Worm (Caenorhabditis elegans) whole organism, mixed stage, embryonic: Measurements from ENCODE around the gene C40H1.9.

ENCODE experiments used
- M03D4.4 ChIP-seq: sonication (generic microtip); optimal IDR thresholded peaks from 2 replicates; lab custom pipeline; 2017; ENCODE audit warnings: mild to moderate bottlenecking, missing genetic modification characterization, missing compliant biosample characterization
- blmp-1 ChIP-seq: fragments of 150-350 bp; optimal IDR thresholded peaks from 2 replicates; lab custom pipeline; 2014; ENCODE audit warnings: missing biosample characterization, missing genetic modification characterization
- ceh-39 ChIP-seq: fragments of 150-350 bp; optimal IDR thresholded peaks from 2 replicates; lab custom pipeline; 2014; ENCODE audit warnings: missing biosample characterization, missing genetic modification characterization
- ceh-43 ChIP-seq: fragments of 200-800 bp; sonication (Bioruptor generic); optimal IDR thresholded peaks from 2 replicates; lab custom pipeline; 2018; ENCODE audit warnings: mild to moderate bottlenecking, missing genetic modification characterization, moderate library complexity, missing compliant biosample characterization
- ceh-83 ChIP-seq: fragments of 200-800 bp; sonication (Bioruptor generic); optimal IDR thresholded peaks from 2 replicates; lab custom pipeline; 2018; ENCODE audit warnings: mild to moderate bottlenecking, missing genetic modification characterization, missing compliant biosample characterization
- ces-1 ChIP-seq: fragments of 150-350 bp; optimal IDR thresholded peaks from 2 replicates; lab custom pipeline; 2014; ENCODE audit warnings: missing biosample characterization, missing genetic modification reagents, missing genetic modification characterization
- cnd-1 ChIP-seq: fragments of 200-800 bp; sonication (Bioruptor generic); optimal IDR thresholded peaks from 2 replicates; lab custom pipeline; 2018; ENCODE audit warnings: mild to moderate bottlenecking, missing genetic modification characterization, missing compliant biosample characterization
- drap-1 ChIP-seq: fragments of 200-800 bp; sonication (Bioruptor generic); optimal IDR thresholded peaks from 3 replicates; lab custom pipeline; 2018; ENCODE audit warnings: mild to moderate bottlenecking, missing genetic modification characterization, missing compliant biosample characterization
- elt-1 ChIP-seq: sonication (generic microtip); optimal IDR thresholded peaks from 2 replicates; lab custom pipeline; 2017; ENCODE audit warnings: missing genetic modification characterization, mild to moderate bottlenecking, missing compliant biosample characterization, antibody characterized with exemption, moderate library complexity, borderline replicate concordance; ENCODE audit not compliant: insufficient read depth
- elt-3 ChIP-seq: fragments of 150-350 bp; optimal IDR thresholded peaks from 2 replicates; lab custom pipeline; 2014; ENCODE audit warnings: missing biosample characterization, missing genetic modification characterization
- flh-1 ChIP-seq: fragments of 200-800 bp; sonication (Bioruptor generic); optimal IDR thresholded peaks from 2 replicates; lab custom pipeline; 2018; ENCODE audit warnings: mild to moderate bottlenecking, missing genetic modification characterization, moderate library complexity, missing compliant biosample characterization
- ham-2 ChIP-seq: fragments of 200-800 bp; sonication (Bioruptor generic); optimal IDR thresholded peaks from 2 replicates; lab custom pipeline; 2018; ENCODE audit warnings: mild to moderate bottlenecking, missing genetic modification characterization, missing compliant biosample characterization
- hlh-1 ChIP-seq: fragments of 150-350 bp; optimal IDR thresholded peaks from 2 replicates; lab custom pipeline; 2014; ENCODE audit warnings: missing biosample characterization, missing genetic modification reagents, missing genetic modification characterization
- lin-13 ChIP-seq: fragments of 150-350 bp; optimal IDR thresholded peaks from 2 replicates; lab custom pipeline; 2014; ENCODE audit warnings: missing biosample characterization, missing genetic modification characterization
- lin-32 ChIP-seq: fragments of 200-800 bp; sonication (Bioruptor generic); optimal IDR thresholded peaks from 2 replicates; lab custom pipeline; 2018; ENCODE audit warnings: mild to moderate bottlenecking, missing genetic modification characterization, missing compliant biosample characterization
- lsy-2 ChIP-seq: fragments of 150-350 bp; optimal IDR thresholded peaks from 2 replicates; lab custom pipeline; 2014; ENCODE audit warnings: missing biosample characterization, missing genetic modification characterization
- mab-5 ChIP-seq: fragments of 150-350 bp; optimal IDR thresholded peaks from 2 replicates; lab custom pipeline; 2014; ENCODE audit warnings: missing biosample characterization, missing genetic modification characterization
- mep-1 ChIP-seq: fragments of 150-350 bp; optimal IDR thresholded peaks from 2 replicates; lab custom pipeline; 2017; ENCODE audit warnings: missing biosample characterization, missing genetic modification reagents, missing genetic modification characterization, inconsistent platforms
- mls-2 ChIP-seq: sonication (generic microtip); optimal IDR thresholded peaks from 2 replicates; lab custom pipeline; 2016; ENCODE audit warnings: mild to moderate bottlenecking, missing genetic modification characterization, moderate library complexity, missing compliant biosample characterization
- nhr-12 ChIP-seq: fragments of 150-350 bp; optimal IDR thresholded peaks from 2 replicates; lab custom pipeline; 2014; ENCODE audit warnings: missing biosample characterization, missing genetic modification characterization
- nhr-2 ChIP-seq: fragments of 150-350 bp; optimal IDR thresholded peaks from 2 replicates; lab custom pipeline; 2014; ENCODE audit warnings: missing biosample characterization, missing genetic modification characterization
- nhr-237 ChIP-seq: fragments of 150-350 bp; optimal IDR thresholded peaks from 2 replicates; lab custom pipeline; 2014; ENCODE audit warnings: missing biosample characterization, missing genetic modification characterization
- nhr-76 ChIP-seq: sonication (generic microtip); optimal IDR thresholded peaks from 2 replicates; lab custom pipeline; 2017; ENCODE audit warnings: missing biosample characterization, missing genetic modification characterization
- sem-2 ChIP-seq: fragments of 200-800 bp; sonication (Bioruptor generic); optimal IDR thresholded peaks from 2 replicates; lab custom pipeline; 2018; ENCODE audit warnings: mild to moderate bottlenecking, missing genetic modification characterization, missing compliant biosample characterization
- snpc-4 ChIP-seq: fragments of 150-350 bp; optimal IDR thresholded peaks from 2 replicates; lab custom pipeline; 2014; ENCODE audit warnings: missing biosample characterization, missing genetic modification characterization
- sptf-1 ChIP-seq: sonication (generic microtip); optimal IDR thresholded peaks from 2 replicates; lab custom pipeline; 2017; ENCODE audit warnings: mild to moderate bottlenecking, missing genetic modification characterization, moderate library complexity, missing compliant biosample characterization
- tbx-8 ChIP-seq: fragments of 200-800 bp; sonication (Bioruptor generic); optimal IDR thresholded peaks from 2 replicates; lab custom pipeline; 2018; ENCODE audit warnings: mild to moderate bottlenecking, missing genetic modification characterization, moderate library complexity, missing compliant biosample characterization
- unc-120 ChIP-seq: sonication (generic microtip); optimal IDR thresholded peaks from 2 replicates; lab custom pipeline; 2017; ENCODE audit warnings: missing genetic modification characterization, missing compliant biosample characterization; ENCODE audit not compliant: poor library complexity, severe bottlenecking
- unc-39 ChIP-seq: fragments of 150-350 bp; optimal IDR thresholded peaks from 2 replicates; lab custom pipeline; 2014; ENCODE audit warnings: missing biosample characterization, missing genetic modification characterization
- unc-62 ChIP-seq: fragments of 150-350 bp; optimal IDR thresholded peaks from 2 replicates; lab custom pipeline; 2014; ENCODE audit warnings: missing biosample characterization, missing genetic modification reagents, missing genetic modification characterization
- zip-8 ChIP-seq: fragments of 150-350 bp; optimal IDR thresholded peaks from 2 replicates; lab custom pipeline; 2014; ENCODE audit warnings: missing biosample characterization, missing genetic modification characterization
- ztf-11 ChIP-seq: fragments of 150-350 bp; optimal IDR thresholded peaks from 2 replicates; lab custom pipeline; 2014; ENCODE audit warnings: missing biosample characterization, missing genetic modification characterization

Gene C40H1.9

ce11 chrIII:9300670-9301069 lies 19.1 kb upstream of the C40H1.9 start:
- TF ChIP-seq tbx-8 (GFP tag; lab: Kevin White, UChicago) (no peak), unc-120 (tag; lab: Kevin White, UChicago) (no peak), zip-8 (no peak), nhr-2 (tag; lab: Kevin White, UChicago) (no peak), blmp-1 (tag; lab: Kevin White, UChicago) (peak; percentile 69), ham-2 (GFP tag; lab: Kevin White, UChicago) (no peak), lin-13 (tag; lab: Kevin White, UChicago) (no peak), cnd-1 (tag; lab: Kevin White, UChicago) (no peak), nhr-237 (tag; lab: Kevin White, UChicago) (no peak)

DNA sequence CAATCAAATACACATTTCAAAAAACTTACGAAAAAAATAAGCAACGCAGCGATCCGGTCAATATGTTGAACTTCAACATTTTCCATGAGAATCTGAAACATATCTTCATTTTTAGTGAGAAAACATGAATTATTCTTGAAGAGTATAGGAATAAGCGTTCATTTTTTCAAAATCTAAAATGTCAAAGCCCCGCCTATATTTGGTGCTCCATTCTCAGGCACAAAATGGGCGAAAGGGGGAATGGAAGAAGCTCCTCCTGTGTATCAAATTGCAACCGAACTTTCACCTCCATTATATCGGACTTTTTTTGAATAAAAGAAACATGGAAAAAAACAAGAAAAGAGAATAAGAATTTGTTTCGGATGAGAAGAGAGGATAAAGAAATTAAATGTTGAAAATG lies 13.1 kb upstream of the C40H1.9 start, which contains the start of gene srx-45:
Gene srx-45, minus strand, starts transcription at position 101 of the 400 bp plus-strand sequence.
- no peak for TF ChIP-seq nhr-12 (tag; lab: Kevin White, UChicago)
- TF ChIP-seq blmp-1 (tag; lab: Kevin White, UChicago): no peak
- no peak for TF ChIP-seq ceh-39 (tag; lab: Kevin White, UChicago)
- TF ChIP-seq ztf-11: no peak
- TF ChIP-seq lin-32 (GFP tag; lab: Kevin White, UChicago): no peak
- no peak for TF ChIP-seq flh-1
- no peak for TF ChIP-seq snpc-4
- TF ChIP-seq nhr-76 (tag; lab: Kevin White, UChicago): no peak
- TF ChIP-seq mls-2 (tag; lab: Kevin White, UChicago): no peak
- no peak for TF ChIP-seq mep-1 (tag; lab: Kevin White, UChicago)
- TF ChIP-seq cnd-1 (tag; lab: Kevin White, UChicago): no peak
- TF ChIP-seq, all 35 proteins: peak for 0

DNA sequence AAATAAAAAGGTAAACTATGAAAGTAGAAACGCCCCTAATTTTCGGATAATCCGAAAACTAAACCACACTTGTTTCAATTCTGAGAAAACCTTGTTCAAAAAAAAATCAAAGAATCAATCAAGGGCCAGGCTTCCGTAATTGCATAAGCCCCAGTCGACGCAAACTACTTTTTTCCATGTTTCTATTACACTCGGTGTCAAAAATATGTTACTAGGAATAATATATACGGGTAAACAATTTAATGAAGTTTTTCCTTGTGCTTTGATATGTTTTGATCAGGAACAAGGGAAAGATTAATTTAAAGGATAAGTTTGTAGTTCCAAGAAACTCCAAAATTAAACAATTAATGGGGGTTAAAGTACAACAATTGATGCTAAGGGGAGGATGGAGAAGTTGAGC lies 9.9 kb upstream of the C40H1.9 start:
- TF ChIP-seq nhr-237 (tag; lab: Kevin White, UChicago) (no peak), drap-1 (GFP tag; lab: Kevin White, UChicago) (no peak), ztf-11 (no peak), tbx-8 (GFP tag; lab: Kevin White, UChicago) (no peak), cnd-1 (tag; lab: Kevin White, UChicago) (no peak)

DNA sequence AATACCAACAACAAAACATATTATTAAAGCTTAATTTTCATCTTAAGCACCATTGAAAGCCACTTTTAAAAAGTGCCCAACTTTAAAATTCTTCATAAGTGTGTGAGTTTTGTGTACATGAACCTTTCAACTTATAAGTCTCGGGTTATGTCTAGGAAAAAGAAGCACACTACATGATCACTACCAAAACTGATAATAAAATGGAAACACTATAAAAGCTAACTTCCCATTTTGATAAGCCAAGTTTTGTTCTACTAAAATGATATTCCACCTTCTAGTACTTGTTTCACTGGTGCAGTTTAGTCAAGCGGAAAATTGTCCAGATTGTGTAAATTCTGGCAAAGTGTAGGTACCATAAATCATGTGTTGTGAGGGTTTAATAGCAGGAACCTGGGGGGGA lies 5.3 kb upstream of the C40H1.9 start, which contains the start of gene C40H1.8:
Gene C40H1.8, plus strand, starts transcription at position 242 of the 400 bp plus-strand sequence.
- TF ChIP-seq lin-32 (GFP tag; lab: Kevin White, UChicago): no peak
- TF ChIP-seq ceh-83: no peak
- no peak for TF ChIP-seq sptf-1
- TF ChIP-seq, all 35 proteins: peak for 0

DNA sequence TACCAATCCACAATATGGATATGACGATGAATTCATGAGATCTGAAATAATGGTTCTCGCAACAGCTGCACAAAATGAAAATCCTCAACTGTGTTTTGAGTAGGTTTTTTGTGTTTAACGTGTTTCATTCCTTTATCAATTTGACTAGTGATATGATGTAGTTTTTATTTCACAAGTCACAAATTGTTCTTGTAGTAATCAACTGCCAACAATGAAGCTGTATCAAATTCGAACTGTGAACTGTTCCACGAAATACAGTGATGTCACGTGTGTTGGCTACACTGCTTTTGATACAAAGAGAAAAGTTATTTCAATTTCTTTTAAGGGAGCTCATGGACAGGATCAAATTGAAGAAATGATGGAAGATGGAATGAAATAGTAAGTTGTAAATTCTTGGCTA lies 4.6 kb upstream of the C40H1.9 start:
- no peak for TF ChIP-seq flh-1
- TF ChIP-seq M03D4.4 (tag; lab: Kevin White, UChicago): no peak
- TF ChIP-seq ham-2 (GFP tag; lab: Kevin White, UChicago): no peak
- no peak for TF ChIP-seq lin-13 (tag; lab: Kevin White, UChicago)
- TF ChIP-seq mep-1 (tag; lab: Kevin White, UChicago): no peak
- no peak for TF ChIP-seq ceh-83
- no peak for TF ChIP-seq lsy-2 (tag; lab: Kevin White, UChicago)
- TF ChIP-seq nhr-76 (tag; lab: Kevin White, UChicago): no peak
- TF ChIP-seq ceh-43: no peak
- TF ChIP-seq ces-1 (GFP tag; lab: Kevin White, UChicago): no peak
- TF ChIP-seq unc-39: no peak
- TF ChIP-seq nhr-237 (tag; lab: Kevin White, UChicago): no peak
- no peak for TF ChIP-seq tbx-8 (GFP tag; lab: Kevin White, UChicago)
- no peak for TF ChIP-seq mab-5 (tag; lab: Kevin White, UChicago)
- TF ChIP-seq snpc-4: no peak
- TF ChIP-seq zip-8: no peak

- TF ChIP-seq tbx-8 (GFP tag; lab: Kevin White, UChicago): no peak
- TF ChIP-seq sptf-1: no peak
- TF ChIP-seq cnd-1 (tag; lab: Kevin White, UChicago): no peak
- TF ChIP-seq snpc-4: no peak
- TF ChIP-seq mls-2 (tag; lab: Kevin White, UChicago): no peak
- no peak for TF ChIP-seq ceh-83
- no peak for TF ChIP-seq flh-1
- TF ChIP-seq lin-13 (tag; lab: Kevin White, UChicago): no peak
- TF ChIP-seq ceh-43: no peak
- no peak for TF ChIP-seq elt-1
- TF ChIP-seq nhr-76 (tag; lab: Kevin White, UChicago): no peak
- TF ChIP-seq elt-3: no peak
- no peak for TF ChIP-seq hlh-1 (tag; lab: Kevin White, UChicago)
- no peak for TF ChIP-seq ztf-11
- no peak for TF ChIP-seq sem-2 (GFP tag; lab: Kevin White, UChicago)
- no peak for TF ChIP-seq drap-1 (GFP tag; lab: Kevin White, UChicago)
- TF ChIP-seq M03D4.4 (tag; lab: Kevin White, UChicago): no peak
- TF ChIP-seq unc-62: no peak
- no peak for TF ChIP-seq mep-1 (tag; lab: Kevin White, UChicago)
- TF ChIP-seq, all 35 proteins: peak for 0
These were observed 2.1 kb upstream of the C40H1.9 start for ce11 chrIII:9317601-9318000.
